Fruit fly (Drosophila melanogaster) whole organism, embryonic: Measurements from ENCODE around the gene CCDC53.
A peak's percentile ranks its signal among the peaks of the same experiment; 100 is the strongest.

Experiments
- Awh ChIP-seq: fragments of 200-800 bp; sonication (Bioruptor generic); IDR thresholded peaks from 2 replicates; pipeline ENCODE4, ENCODE4 v1.3.6; 2022; ENCODE audit warnings: missing biosample characterization, missing genetic modification characterization
- B-H2 ChIP-seq: fragments of 200-800 bp; sonication (Bioruptor generic); optimal IDR thresholded peaks from 2 replicates; lab custom pipeline; 2018; ENCODE audit warnings: missing biosample characterization, mild to moderate bottlenecking, missing genetic modification characterization
- BtbVII ChIP-seq: fragments of 200-800 bp; sonication (Bioruptor generic); optimal IDR thresholded peaks from 3 replicates; lab custom pipeline; 2017; ENCODE audit warnings: missing biosample characterization, mild to moderate bottlenecking, missing genetic modification characterization
- CG11695 ChIP-seq: fragments of 200-800 bp; sonication (Bioruptor generic); IDR thresholded peaks from 3 replicates; pipeline ENCODE4 v1.3.6; 2022; ENCODE audit warnings: missing biosample characterization, missing genetic modification characterization
- CG11723 ChIP-seq: fragments of 200-800 bp; sonication (Bioruptor generic); optimal IDR thresholded peaks from 2 replicates; lab custom pipeline; 2017; ENCODE audit warnings: missing biosample characterization, mild to moderate bottlenecking, missing genetic modification characterization
- CG12744 ChIP-seq: fragments of 200-800 bp; sonication (Bioruptor generic); optimal IDR thresholded peaks from 2 replicates; lab custom pipeline; 2016; ENCODE audit warnings: missing biosample characterization, missing genetic modification characterization
- CG12942 ChIP-seq: fragments of 200-800 bp; sonication (Bioruptor generic); optimal IDR thresholded peaks from 3 replicates; lab custom pipeline; 2016; ENCODE audit warnings: missing biosample characterization, missing genetic modification characterization
- CG13287 ChIP-seq: fragments of 200-800 bp; sonication (Bioruptor generic); IDR thresholded peaks from 2 replicates; pipeline ENCODE4 v1.3.6; 2022; ENCODE audit warnings: missing biosample characterization, missing genetic modification characterization; ENCODE audit not compliant: partially characterized antibody
- CG15011 ChIP-seq: fragments of 200-800 bp; sonication (Bioruptor generic); optimal IDR thresholded peaks from 3 replicates; lab custom pipeline; 2018; ENCODE audit warnings: missing biosample characterization, mild to moderate bottlenecking, missing genetic modification characterization
- CG1529 ChIP-seq: fragments of 200-800 bp; sonication (Bioruptor generic); optimal IDR thresholded peaks from 3 replicates; lab custom pipeline; 2018; ENCODE audit warnings: missing biosample characterization, missing genetic modification characterization
- CG1603 ChIP-seq: fragments of 200-800 bp; sonication (Bioruptor generic); optimal IDR thresholded peaks from 2 replicates; lab custom pipeline; 2019; ENCODE audit warnings: missing biosample characterization, mild to moderate bottlenecking, missing genetic modification characterization, moderate library complexity
- CG2202 ChIP-seq: fragments of 200-800 bp; sonication (Bioruptor generic); optimal IDR thresholded peaks from 2 replicates; lab custom pipeline; 2018; ENCODE audit warnings: missing biosample characterization, mild to moderate bottlenecking, missing genetic modification characterization
- CG32532 ChIP-seq: fragments of 200-800 bp; sonication (Bioruptor generic); IDR thresholded peaks from 2 replicates; pipeline ENCODE4 v1.3.6; 2022; ENCODE audit warnings: missing biosample characterization, missing genetic modification characterization
- CG33213 ChIP-seq: fragments of 200-800 bp; sonication (Bioruptor generic); optimal IDR thresholded peaks from 3 replicates; lab custom pipeline; 2016; ENCODE audit warnings: missing biosample characterization, missing genetic modification characterization
- CG4854 ChIP-seq: fragments of 200-800 bp; sonication (Bioruptor generic); optimal IDR thresholded peaks from 2 replicates; lab custom pipeline; 2016; ENCODE audit warnings: missing biosample characterization, missing genetic modification characterization, inconsistent platforms
- CG6175 ChIP-seq: fragments of 200-800 bp; sonication (Bioruptor generic); IDR thresholded peaks from 3 replicates; pipeline ENCODE4 v1.3.6; 2022; ENCODE audit warnings: missing biosample characterization, missing genetic modification characterization
- CG6683 ChIP-seq: fragments of 200-800 bp; sonication (Bioruptor generic); optimal IDR thresholded peaks from 2 replicates; lab custom pipeline; 2017; ENCODE audit warnings: missing biosample characterization, mild to moderate bottlenecking, missing genetic modification characterization, missing genetic modification reagents
- CG6689 ChIP-seq: fragments of 200-800 bp; sonication (Bioruptor generic); IDR thresholded peaks from 2 replicates; pipeline ENCODE4 v1.3.6; 2022; ENCODE audit warnings: missing biosample characterization, missing genetic modification characterization
- CG7556 ChIP-seq: fragments of 200-800 bp; sonication (Bioruptor generic); optimal IDR thresholded peaks from 2 replicates; lab custom pipeline; 2017; ENCODE audit warnings: missing biosample characterization, mild to moderate bottlenecking, missing genetic modification characterization
- CG7987 ChIP-seq: fragments of 200-800 bp; sonication (Bioruptor generic); optimal IDR thresholded peaks from 2 replicates; lab custom pipeline; 2018; ENCODE audit warnings: missing biosample characterization, mild to moderate bottlenecking, missing genetic modification characterization, moderate library complexity
- CG8089 ChIP-seq: fragments of 200-800 bp; sonication (Bioruptor generic); optimal IDR thresholded peaks from 3 replicates; lab custom pipeline; 2016; ENCODE audit warnings: missing biosample characterization, missing genetic modification characterization
- CG9727 ChIP-seq: fragments of 200-800 bp; sonication (Bioruptor generic); optimal IDR thresholded peaks from 3 replicates; lab custom pipeline; 2017; ENCODE audit warnings: missing biosample characterization, mild to moderate bottlenecking, missing genetic modification characterization
- Doc2 ChIP-seq: fragments of 200-800 bp; sonication (Bioruptor generic); IDR thresholded peaks from 2 replicates; pipeline ENCODE4 v1.3.6; 2022; ENCODE audit warnings: missing biosample characterization, missing genetic modification characterization
- H2.0 ChIP-seq: fragments of 200-800 bp; sonication (Bioruptor generic); IDR thresholded peaks from 2 replicates; pipeline ENCODE4 v1.3.6; 2022; ENCODE audit warnings: missing biosample characterization, missing genetic modification characterization
- Lim3 ChIP-seq: fragments of 200-800 bp; sonication (Bioruptor generic); IDR thresholded peaks from 2 replicates; pipeline ENCODE4 v1.3.6; 2022; ENCODE audit warnings: missing biosample characterization, missing genetic modification characterization
- Lpt ChIP-seq: fragments of >200 bp; optimal IDR thresholded peaks from 2 replicates; lab custom pipeline; 2018; ENCODE audit warnings: missing biosample characterization, missing genetic modification characterization
- Nf-YC ChIP-seq: fragments of 200-800 bp; optimal IDR thresholded peaks from 3 replicates; lab custom pipeline; 2019; ENCODE audit warnings: missing biosample characterization, mild to moderate bottlenecking, missing genetic modification characterization, moderate library complexity
- NfI ChIP-seq: fragments of 200-800 bp; sonication (Bioruptor generic); optimal IDR thresholded peaks from 3 replicates; lab custom pipeline; 2018; ENCODE audit warnings: missing biosample characterization, mild to moderate bottlenecking, missing genetic modification characterization, moderate library complexity
- Ssrp ChIP-seq: fragments of 200-800 bp; sonication (Bioruptor generic); optimal IDR thresholded peaks from 2 replicates; lab custom pipeline; 2018; ENCODE audit warnings: missing biosample characterization, mild to moderate bottlenecking, missing genetic modification characterization, moderate library complexity
- ap ChIP-seq: fragments of 200-800 bp; sonication (Bioruptor generic); IDR thresholded peaks from 2 replicates; pipeline ENCODE4 v1.3.6; 2022; ENCODE audit warnings: missing biosample characterization, missing genetic modification characterization
- bigmax ChIP-seq: fragments of 200-800 bp; sonication (Bioruptor generic); optimal IDR thresholded peaks from 2 replicates; lab custom pipeline; 2018; ENCODE audit warnings: missing biosample characterization, mild to moderate bottlenecking, missing genetic modification characterization
- croc ChIP-seq: fragments of 200-800 bp; sonication (Bioruptor generic); conservative IDR thresholded peaks from 3 replicates; pipeline ENCODE4 v1.3.6; 2022; ENCODE audit warnings: missing biosample characterization, missing genetic modification characterization
- da ChIP-seq: fragments of 200-800 bp; sonication (Bioruptor generic); optimal IDR thresholded peaks from 2 replicates; lab custom pipeline; 2016; ENCODE audit warnings: missing biosample characterization, missing genetic modification characterization
- gsb-n ChIP-seq: fragments of 200-800 bp; sonication (Bioruptor generic); optimal IDR thresholded peaks from 3 replicates; lab custom pipeline; 2018; ENCODE audit warnings: missing biosample characterization, mild to moderate bottlenecking, missing genetic modification characterization
- ham ChIP-seq: fragments of 200-800 bp; sonication (Bioruptor generic); IDR thresholded peaks from 2 replicates; pipeline ENCODE4 v1.3.6; 2022; ENCODE audit warnings: missing biosample characterization, missing genetic modification characterization
- luna ChIP-seq: fragments of 200-800 bp; sonication (Bioruptor generic); optimal IDR thresholded peaks from 2 replicates; lab custom pipeline; 2016; ENCODE audit warnings: missing biosample characterization, missing genetic modification characterization
- nmo ChIP-seq: fragments of 200-800 bp; sonication (Bioruptor generic); optimal IDR thresholded peaks from 2 replicates; lab custom pipeline; 2018; ENCODE audit warnings: missing biosample characterization, mild to moderate bottlenecking, missing genetic modification characterization, moderate library complexity
- onecut ChIP-seq: fragments of 200-800 bp; sonication (Bioruptor generic); IDR thresholded peaks from 2 replicates; pipeline ENCODE4 v1.3.6; 2022; ENCODE audit warnings: missing biosample characterization, missing genetic modification characterization
- org-1 ChIP-seq: fragments of 200-800 bp; sonication (Bioruptor generic); optimal IDR thresholded peaks from 2 replicates; lab custom pipeline; 2017; ENCODE audit warnings: missing biosample characterization, missing genetic modification characterization
- pros ChIP-seq: fragments of 200-800 bp; sonication (Bioruptor generic); optimal IDR thresholded peaks from 3 replicates; lab custom pipeline; 2019; ENCODE audit warnings: missing biosample characterization, mild to moderate bottlenecking, missing genetic modification characterization, moderate library complexity
- pzg ChIP-seq: fragments of 200-800 bp; sonication (Bioruptor generic); optimal IDR thresholded peaks from 3 replicates; lab custom pipeline; 2018; ENCODE audit warnings: missing biosample characterization, mild to moderate bottlenecking, missing genetic modification characterization, moderate library complexity
- rib ChIP-seq: fragments of 200-800 bp; sonication (Bioruptor generic); IDR thresholded peaks from 2 replicates; pipeline ENCODE4 v1.3.6; 2022; ENCODE audit warnings: missing biosample characterization, missing genetic modification characterization
- sim ChIP-seq: fragments of 200-800 bp; sonication (Bioruptor generic); IDR thresholded peaks from 2 replicates; pipeline ENCODE4 v1.3.6; 2022; ENCODE audit warnings: missing biosample characterization, missing genetic modification characterization
- sob ChIP-seq: fragments of 200-800 bp; sonication (Bioruptor generic); IDR thresholded peaks from 2 replicates; pipeline ENCODE4 v1.3.6; 2022; ENCODE audit warnings: missing biosample characterization, missing genetic modification characterization
- tio ChIP-seq: fragments of 200-800 bp; sonication (Bioruptor generic); optimal IDR thresholded peaks from 2 replicates; lab custom pipeline; 2017; ENCODE audit warnings: missing biosample characterization, missing genetic modification characterization, inconsistent platforms
- trh ChIP-seq: fragments of 200-800 bp; sonication (Bioruptor generic); optimal IDR thresholded peaks from 2 replicates; lab custom pipeline; 2016; ENCODE audit warnings: missing biosample characterization, missing genetic modification characterization
- wek ChIP-seq: fragments of 200-800 bp; sonication (Bioruptor generic); optimal IDR thresholded peaks from 3 replicates; lab custom pipeline; 2018; ENCODE audit warnings: missing biosample characterization, mild to moderate bottlenecking, missing genetic modification characterization, moderate library complexity
- yki ChIP-seq: fragments of >200 bp; optimal IDR thresholded peaks from 3 replicates; lab custom pipeline; 2018
- zen ChIP-seq: fragments of 200-800 bp; sonication (Bioruptor generic); optimal IDR thresholded peaks from 3 replicates; lab custom pipeline; 2018; ENCODE audit warnings: missing biosample characterization, mild to moderate bottlenecking, missing genetic modification characterization, moderate library complexity

Gene CCDC53

dm6 chr2L:8001694-8002627, 38.9 kb upstream of the CCDC53 start (continued):
- TF ChIP-seq bigmax (GFP tag; lab: Kevin White, UChicago) (no peak), CG15011 (GFP tag; lab: Kevin White, UChicago) (peak; percentile 86), sim (peak; percentile 39; the same call in 1 of the 2 replicates), CG1603 (tag; lab: Kevin White, UChicago) (peak; percentile 65), CG1529 (GFP tag; lab: Kevin White, UChicago) (peak; percentile 83), CG2202 (tag; lab: Kevin White, UChicago) (peak; percentile 56), CG6683 (GFP tag; lab: Kevin White, UChicago) (peak; percentile 69), CG9727 (GFP tag; lab: Kevin White, UChicago) (peak; percentile 93), Nf-YC (tag; lab: Kevin White, UChicago) (peak; percentile 85), trh (GFP tag; lab: Kevin White, UChicago) (peak; percentile 66), CG13287 (GFP tag; lab: Robert Waterston, UW) (no peak), onecut (GFP tag; lab: Robert Waterston, UW) (peak; percentile 66), CG12744 (peak; percentile 72), tio (GFP tag; lab: Kevin White, UChicago) (peak; percentile 91), pros (GFP tag; lab: Kevin White, UChicago) (peak; percentile 33), gsb-n (tag; lab: Kevin White, UChicago) (peak; percentile 78), CG33213 (GFP tag; lab: Kevin White, UChicago) (peak; percentile 35), CG6175 (GFP tag; lab: Robert Waterston, UW) (0 out of 3 replicates have a peak, but pooled peaks have one; percentile 43), pzg (GFP tag; lab: Kevin White, UChicago) (no peak), CG7556 (GFP tag; lab: Kevin White, UChicago) (peak; percentile 96), CG11723 (peak; percentile 85), CG7987 (GFP tag; lab: Kevin White, UChicago) (peak; percentile 17), ap (GFP tag; lab: Robert Waterston, UW) (peak; percentile 69), Lpt (GFP tag; lab: Kevin White, UChicago) (no peak), CG8089 (peak; percentile 77), CG11695 (peak; percentile 93), ham (0 out of 2 replicates have a peak, but pooled peaks have one; percentile 29), yki (lab: Kevin White, UChicago) (no peak), CG4854 (GFP tag; lab: Kevin White, UChicago) (peak; percentile 72), Lim3 (0 out of 2 replicates have a peak, but pooled peaks have one; percentile 41), H2.0 (GFP tag; lab: Robert Waterston, UW) (peak; percentile 68), luna (GFP tag; lab: Kevin White, UChicago) (no peak), CG6689 (peak; percentile 85), CG32532 (GFP tag; lab: Robert Waterston, UW) (peak; percentile 85), sob (GFP tag; lab: Robert Waterston, UW) (peak; percentile 87), zen (tag; lab: Kevin White, UChicago) (peak; percentile 76), nmo (peak; percentile 94), Awh (peak; percentile 53; the same call in 1 of the 2 replicates), B-H2 (GFP tag; lab: Kevin White, UChicago) (no peak), Ssrp (tag; lab: Kevin White, UChicago) (peak; percentile 79), CG12942 (GFP tag; lab: Kevin White, UChicago) (peak; percentile 75), org-1 (peak; percentile 88), NfI (GFP tag; lab: Kevin White, UChicago) (peak; percentile 88), da (GFP tag; lab: Kevin White, UChicago) (peak; percentile 30), wek (GFP tag; lab: Kevin White, UChicago) (peak; percentile 1), BtbVII (GFP tag; lab: Kevin White, UChicago) (peak; percentile 91), rib (GFP tag; lab: Robert Waterston, UW) (0 out of 2 replicates have a peak, but pooled peaks have one; percentile 28), croc (peak; percentile 73), Doc2 (GFP tag; lab: Robert Waterston, UW) (0 out of 2 replicates have a peak, but pooled peaks have one; percentile 20)
